Fruit fly (Drosophila melanogaster): Measurements from ENCODE around the gene CG4074.

CG4074 gene

DNA sequence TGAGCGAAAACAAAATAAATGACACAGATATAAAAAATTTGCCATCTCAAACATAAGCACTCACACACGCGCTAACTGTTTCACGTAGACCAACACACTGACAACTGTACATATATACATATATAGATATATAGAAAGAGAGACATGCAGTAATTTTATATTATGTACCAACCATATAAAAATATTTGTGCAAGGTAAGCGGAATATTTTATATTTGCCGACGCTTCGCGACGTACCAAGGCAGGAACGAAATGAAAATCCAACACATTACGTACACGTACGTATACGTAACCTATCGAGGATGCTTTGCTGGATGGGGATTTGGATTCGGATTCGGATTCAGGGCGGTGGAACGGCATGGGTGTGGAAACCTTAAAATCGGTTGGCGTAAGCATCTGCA lies 20.7 kb downstream of the CG4074 start:
- TF ChIP-seq Vsx2 (GFP tag; optimal IDR thresholded peaks at IDR 0.05; ENCODE audit: partially characterized antibody), result no peak
- TF ChIP-seq OdsH (GFP tag; optimal IDR thresholded peaks at IDR 0.05), result no peak
- TF ChIP-seq Hr83 (GFP tag; optimal IDR thresholded peaks at IDR 0.05; ENCODE audit: poor library complexity, severe bottlenecking), result no peak
- no peak for TF ChIP-seq ey (GFP tag; optimal IDR thresholded peaks at IDR 0.05)
- TF ChIP-seq foxo (GFP tag; optimal IDR thresholded peaks at IDR 0.05), result no peak
- no peak for TF ChIP-seq pan (optimal IDR thresholded peaks at IDR 0.05)
- TF ChIP-seq h (GFP tag; optimal IDR thresholded peaks at IDR 0.05), result no peak
- no peak for TF ChIP-seq Dfd (GFP tag; optimal IDR thresholded peaks at IDR 0.05)
- TF ChIP-seq brk (GFP tag; optimal IDR thresholded peaks at IDR 0.05), result no peak
- no peak for TF ChIP-seq HLH106 (tag; optimal IDR thresholded peaks at IDR 0.05)
- no peak for TF ChIP-seq fru (GFP tag; optimal IDR thresholded peaks at IDR 0.05)
- no peak for TF ChIP-seq sage (GFP tag; optimal IDR thresholded peaks at IDR 0.05)
- TF ChIP-seq psq (GFP tag; optimal IDR thresholded peaks at IDR 0.05), result no peak
- no peak for TF ChIP-seq Hnf4 (GFP tag; optimal IDR thresholded peaks at IDR 0.05)
- TF ChIP-seq Hr78 (GFP tag; optimal IDR thresholded peaks at IDR 0.05), result no peak

DNA sequence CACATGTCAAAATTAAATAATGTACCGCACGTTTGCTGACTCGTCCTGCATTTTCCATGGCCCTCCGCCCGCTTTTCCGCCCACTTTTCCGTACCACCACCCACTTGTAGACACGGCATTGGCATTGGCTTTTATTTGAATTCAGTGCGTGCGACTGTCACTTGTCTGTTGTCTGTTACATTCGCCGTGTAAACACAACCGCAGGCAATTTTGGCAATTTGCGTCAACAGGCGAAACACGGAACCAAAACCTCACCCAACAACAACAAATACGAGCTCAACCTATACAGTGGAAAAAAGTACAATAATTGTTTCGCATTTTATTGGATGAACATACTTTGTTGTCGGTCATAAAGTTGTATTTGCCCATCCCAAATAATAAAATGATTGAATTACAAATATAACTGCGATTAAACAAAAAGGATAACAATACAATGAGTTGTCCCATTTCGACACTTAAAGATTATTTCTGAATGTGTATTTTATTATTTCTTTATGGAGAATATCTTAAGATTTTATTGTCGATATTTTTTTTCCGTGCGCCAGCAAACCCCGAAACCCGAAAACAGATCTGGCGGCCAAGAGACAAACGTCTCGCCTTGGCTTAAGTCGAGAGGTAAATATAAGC lies 21.9 kb downstream of the CG4074 start:
- peak in 1 of 2 experiments; percentile 17 for TF ChIP-seq foxo (GFP tag; optimal IDR thresholded peaks at IDR 0.05)
- no peak for TF ChIP-seq Jra (GFP tag; optimal IDR thresholded peaks at IDR 0.05)
- no peak for TF ChIP-seq Dif (GFP tag; optimal IDR thresholded peaks at IDR 0.05; ENCODE audit: partially characterized antibody)
- TF ChIP-seq N (GFP tag; optimal IDR thresholded peaks at IDR 0.05), result no peak
- TF ChIP-seq Vsx2 (GFP tag; optimal IDR thresholded peaks at IDR 0.05; ENCODE audit: partially characterized antibody), result no peak
- TF ChIP-seq CG32264 (GFP tag; optimal IDR thresholded peaks at IDR 0.05), result no peak
- TF ChIP-seq h (GFP tag; optimal IDR thresholded peaks at IDR 0.05), result peak; percentile 20
- TF ChIP-seq br (GFP tag; optimal IDR thresholded peaks at IDR 0.05), result no peak
- peak; percentile 21 for TF ChIP-seq HLH106 (tag; optimal IDR thresholded peaks at IDR 0.05)
- TF ChIP-seq Hr83 (GFP tag; optimal IDR thresholded peaks at IDR 0.05; ENCODE audit: poor library complexity, severe bottlenecking), result no peak
- TF ChIP-seq rgr (GFP tag; optimal IDR thresholded peaks at IDR 0.05), result peak; percentile 3
- TF ChIP-seq psq (GFP tag; optimal IDR thresholded peaks at IDR 0.05), result no peak
- no peak for TF ChIP-seq CG9705 (GFP tag; optimal IDR thresholded peaks at IDR 0.05)
- no peak for TF ChIP-seq lola (GFP tag; optimal IDR thresholded peaks at IDR 0.05)
- peak; percentile 36 for TF ChIP-seq fru (GFP tag; optimal IDR thresholded peaks at IDR 0.05)
- peak; percentile 8 for TF ChIP-seq Sp1 (GFP tag; optimal IDR thresholded peaks at IDR 0.05)
- no peak for TF ChIP-seq tai (GFP tag; optimal IDR thresholded peaks at IDR 0.05)
- TF ChIP-seq Mio (GFP tag; optimal IDR thresholded peaks at IDR 0.05), result no peak
- TF ChIP-seq Dfd (GFP tag; optimal IDR thresholded peaks at IDR 0.05), result no peak

DNA sequence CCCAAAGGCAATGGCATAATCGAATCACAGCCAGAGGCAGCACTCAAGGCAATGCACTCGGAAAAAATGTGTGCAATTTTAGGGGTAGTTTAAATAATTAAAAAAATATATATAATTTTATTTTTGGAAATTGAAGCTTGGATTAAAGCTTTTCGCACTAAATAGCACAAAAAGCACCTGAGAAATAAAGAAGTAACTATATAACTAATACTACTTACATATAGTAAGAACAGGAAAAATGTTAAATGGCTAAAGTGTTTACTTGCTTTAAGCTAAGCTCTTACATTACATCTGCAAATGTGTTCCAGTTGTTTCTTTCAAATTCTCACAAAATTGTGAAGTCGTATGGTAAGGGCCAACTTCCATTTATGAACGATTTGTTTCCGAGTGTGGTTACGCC lies 29.9 kb downstream of the CG4074 start, which contains the start of gene Gr77a:
Gene Gr77a, minus strand, starts transcription at position 17 of the 400 bp plus-strand sequence.
- no peak for TF ChIP-seq Dfd (GFP tag; optimal IDR thresholded peaks at IDR 0.05)
- peak; percentile 0 for TF ChIP-seq rgr (GFP tag; optimal IDR thresholded peaks at IDR 0.05)
- no peak for TF ChIP-seq sage (GFP tag; optimal IDR thresholded peaks at IDR 0.05)
- TF ChIP-seq dsf (GFP tag; optimal IDR thresholded peaks at IDR 0.05; ENCODE audit: borderline replicate concordance), result no peak
- peak in 1 of 2 experiments; percentile 19 for TF ChIP-seq foxo (GFP tag; optimal IDR thresholded peaks at IDR 0.05)
- TF ChIP-seq fru (GFP tag; optimal IDR thresholded peaks at IDR 0.05), result peak; percentile 7
- no peak for TF ChIP-seq CG9705 (GFP tag; optimal IDR thresholded peaks at IDR 0.05)

DNA sequence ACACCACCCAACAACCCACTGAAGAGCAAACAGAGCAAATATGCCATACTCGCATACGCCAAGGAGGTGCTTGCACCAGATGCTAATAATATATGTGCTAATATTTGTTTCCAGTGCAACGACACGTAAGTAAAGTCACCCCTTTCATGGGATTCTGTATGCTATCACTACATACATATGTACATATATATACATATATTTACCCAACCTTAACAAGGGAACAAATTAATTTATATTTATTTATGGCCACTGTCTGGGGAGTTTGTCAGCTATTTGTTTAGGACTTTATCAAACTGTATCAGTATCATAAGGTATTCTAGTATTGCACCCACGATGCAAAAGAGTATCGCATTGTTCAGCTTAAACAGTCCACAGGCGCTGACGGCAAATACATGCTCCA lies 32.0 kb downstream of the CG4074 start:
- TF ChIP-seq rgr (GFP tag; optimal IDR thresholded peaks at IDR 0.05), result peak; percentile 7
- TF ChIP-seq foxo (GFP tag; optimal IDR thresholded peaks at IDR 0.05), result peak in 1 of 2 experiments; percentile 1
- peak; percentile 10 for TF ChIP-seq OdsH (GFP tag; optimal IDR thresholded peaks at IDR 0.05)
- peak; percentile 2 for TF ChIP-seq Sp1 (GFP tag; optimal IDR thresholded peaks at IDR 0.05)
- peak; percentile 44 for TF ChIP-seq h (GFP tag; optimal IDR thresholded peaks at IDR 0.05)
- TF ChIP-seq CG9705 (GFP tag; optimal IDR thresholded peaks at IDR 0.05), result no peak

DNA sequence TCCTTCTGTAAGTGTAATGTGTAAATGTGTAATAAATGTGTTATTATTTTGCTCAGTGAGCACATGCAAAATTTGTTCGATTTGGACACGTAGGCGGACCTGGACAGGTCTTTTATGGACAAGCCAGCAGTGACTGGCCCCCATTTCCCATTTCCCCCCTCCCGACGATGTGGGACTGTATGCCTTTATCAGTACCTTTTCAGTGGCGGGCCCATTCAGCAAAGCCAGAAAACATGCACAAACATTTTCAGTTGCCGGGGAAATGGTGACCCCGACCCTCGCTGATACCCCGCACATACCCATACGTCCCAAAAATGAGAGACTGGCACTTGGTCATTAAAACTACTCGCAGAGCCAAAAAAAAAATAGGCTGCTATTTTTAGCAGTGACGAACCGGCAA lies 33.0 kb downstream of the CG4074 start:
- TF ChIP-seq rgr (GFP tag; optimal IDR thresholded peaks at IDR 0.05) (peak; percentile 11), fru (GFP tag; optimal IDR thresholded peaks at IDR 0.05) (no peak), ey (GFP tag; optimal IDR thresholded peaks at IDR 0.05) (no peak), sage (GFP tag; optimal IDR thresholded peaks at IDR 0.05) (no peak), h (GFP tag; optimal IDR thresholded peaks at IDR 0.05) (no peak), Dif (GFP tag; optimal IDR thresholded peaks at IDR 0.05; ENCODE audit: partially characterized antibody) (no peak)

DNA sequence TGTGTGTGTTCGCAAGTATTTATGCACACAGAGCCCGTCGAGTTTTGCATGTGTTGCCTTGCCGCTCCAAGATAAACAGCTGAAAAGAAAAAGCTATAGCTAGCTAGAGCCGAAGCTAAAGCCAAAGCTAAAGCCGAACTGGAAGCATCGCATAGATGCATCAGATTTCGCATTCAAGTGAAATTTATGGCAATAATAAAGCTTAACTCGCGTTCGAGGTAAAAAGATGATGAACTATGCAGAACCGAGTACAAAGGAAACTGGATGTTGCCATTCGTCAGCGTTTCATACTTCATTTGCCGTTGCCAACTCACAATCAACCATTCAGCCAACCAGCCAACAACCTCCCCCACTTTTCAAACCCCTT lies 35.1 kb downstream of the CG4074 start:
- TF ChIP-seq Jra (GFP tag; optimal IDR thresholded peaks at IDR 0.05) (no peak), Abd-B (GFP tag; optimal IDR thresholded peaks at IDR 0.05) (no peak), dl (GFP tag; optimal IDR thresholded peaks at IDR 0.05; ENCODE audit: insufficient read depth in 1 of 2, partially characterized antibody in 2 of 2) (no peak), Hnf4 (GFP tag; optimal IDR thresholded peaks at IDR 0.05) (no peak), fru (GFP tag; optimal IDR thresholded peaks at IDR 0.05) (no peak), Rel (GFP tag; optimal IDR thresholded peaks at IDR 0.05) (no peak), Rel (tag; optimal IDR thresholded peaks at IDR 0.05) (no peak), Myc (optimal IDR thresholded peaks at IDR 0.05) (no peak), dsf (GFP tag; optimal IDR thresholded peaks at IDR 0.05; ENCODE audit: borderline replicate concordance) (no peak), Hr83 (GFP tag; optimal IDR thresholded peaks at IDR 0.05; ENCODE audit: poor library complexity, severe bottlenecking) (no peak), Dif (GFP tag; optimal IDR thresholded peaks at IDR 0.05; ENCODE audit: partially characterized antibody) (no peak), tai (GFP tag; optimal IDR thresholded peaks at IDR 0.05) (no peak), sage (GFP tag; optimal IDR thresholded peaks at IDR 0.05) (no peak), Vsx2 (GFP tag; optimal IDR thresholded peaks at IDR 0.05; ENCODE audit: partially characterized antibody) (no peak), h (GFP tag; optimal IDR thresholded peaks at IDR 0.05) (no peak), jim (GFP tag; optimal IDR thresholded peaks at IDR 0.05) (no peak), brk (GFP tag; optimal IDR thresholded peaks at IDR 0.05) (no peak), lola (GFP tag; optimal IDR thresholded peaks at IDR 0.05) (no peak)

Data from whole organism, wandering third instar larva.